Worm (Caenorhabditis elegans): ENCODE results near the gene dhps-1.

DNA sequence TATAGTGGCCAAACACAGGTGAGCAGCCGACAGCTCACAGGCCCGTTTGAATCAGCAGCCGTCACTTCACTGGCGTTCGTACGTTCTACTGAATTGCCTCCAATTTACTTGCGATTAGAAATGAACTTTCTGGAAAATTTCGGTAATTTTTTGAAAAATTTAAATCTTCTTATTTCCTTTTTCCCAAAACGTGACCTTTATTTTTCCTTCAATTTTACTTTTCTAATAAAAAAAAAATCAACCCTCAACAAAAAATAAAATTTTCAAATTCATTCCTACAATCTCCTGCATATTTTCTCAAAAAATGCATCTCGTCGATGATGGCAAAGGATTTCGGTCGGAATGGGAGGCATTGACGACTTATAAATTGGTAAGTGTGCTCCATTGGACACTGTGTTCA lies 44.3 kb upstream of the dhps-1 start, which contains the start of gene W03C9.8:
- TF ChIP-seq ama-1 (optimal IDR thresholded peaks at IDR 0.05) (no peak), flt-1 (GFP tag; IDR thresholded peaks at IDR 0.05) (no peak), hmg-4 (GFP tag; optimal IDR thresholded peaks at IDR 0.05) (no peak), pes-1 (GFP tag; IDR thresholded peaks at IDR 0.05) (no peak), scrt-1 (GFP tag; IDR thresholded peaks at IDR 0.05) (no peak), tbx-11 (GFP tag; IDR thresholded peaks at IDR 0.05) (no peak)

All from whole organism, early embryonic.